Worm (Caenorhabditis elegans): ENCODE measurements around the gene C39F7.5.

The C39F7.5 gene

DNA sequence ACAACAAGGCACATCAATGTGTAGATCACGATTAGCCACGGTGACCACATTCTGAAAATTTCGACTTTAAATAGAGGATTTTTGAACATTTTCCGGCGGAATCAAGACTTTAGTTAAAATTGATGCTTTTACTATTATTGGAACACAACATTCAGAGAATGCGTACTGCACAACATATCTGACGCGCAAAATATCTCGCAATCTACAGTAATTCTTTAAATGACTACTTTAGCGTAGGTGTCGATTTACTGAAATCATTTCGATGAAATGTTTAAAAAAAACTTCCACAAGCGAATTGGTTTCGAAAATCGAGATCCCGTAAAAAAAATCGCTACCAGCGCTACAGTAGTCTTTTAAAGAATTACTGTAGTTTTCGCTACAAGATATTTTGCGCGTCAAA, 44.1 kb upstream of the C39F7.5 start, which contains the start of gene Y50D4A.10:
Y50D4A.10 (minus strand) TSS at position 57 of the 400 bp plus-strand sequence.
- no peak for TF ChIP-seq fkh-10 (GFP tag; optimal IDR thresholded peaks at IDR 0.05)
- TF ChIP-seq nhr-23 (tag; optimal IDR thresholded peaks at IDR 0.05) = no peak
- no peak for TF ChIP-seq mml-1 (tag; optimal IDR thresholded peaks at IDR 0.05)
- no peak for TF ChIP-seq ztf-11 (tag; optimal IDR thresholded peaks at IDR 0.05)
- TF ChIP-seq lin-15B (tag; optimal IDR thresholded peaks at IDR 0.05) = no peak
- TF ChIP-seq nhr-237 (tag; optimal IDR thresholded peaks at IDR 0.05) = no peak
- no peak for TF ChIP-seq egl-27 (tag; optimal IDR thresholded peaks at IDR 0.05)
- TF ChIP-seq unc-62 (GFP tag; optimal IDR thresholded peaks at IDR 0.05) = no peak
- TF ChIP-seq lin-39 (tag; optimal IDR thresholded peaks at IDR 0.05) = no peak

ce11 chrV:1223559-1223958, 41.0 kb upstream of the C39F7.5 start:
- TF ChIP-seq skn-1 (tag; optimal IDR thresholded peaks at IDR 0.05) (no peak), nhr-28 (tag; optimal IDR thresholded peaks at IDR 0.05) (no peak), ZK546.5 (tag; optimal IDR thresholded peaks at IDR 0.05) (no peak), ceh-82 (tag; optimal IDR thresholded peaks at IDR 0.05) (no peak), ztf-4 (tag; optimal IDR thresholded peaks at IDR 0.05) (no peak), nhr-76 (tag; optimal IDR thresholded peaks at IDR 0.05) (no peak), elt-1 (tag; optimal IDR thresholded peaks at IDR 0.05) (no peak), aly-2 (tag; optimal IDR thresholded peaks at IDR 0.05) (no peak), nhr-23 (tag; optimal IDR thresholded peaks at IDR 0.05) (no peak), elt-3 (tag; optimal IDR thresholded peaks at IDR 0.05) (no peak), hmg-11 (tag; optimal IDR thresholded peaks at IDR 0.05) (no peak), nhr-67 (tag; optimal IDR thresholded peaks at IDR 0.05) (no peak), mdl-1 (tag; optimal IDR thresholded peaks at IDR 0.05) (no peak), eor-1 (tag; optimal IDR thresholded peaks at IDR 0.05) (no peak), nfya-1 (tag; optimal IDR thresholded peaks at IDR 0.05; ENCODE audit: insufficient read depth) (no peak), egl-27 (tag; optimal IDR thresholded peaks at IDR 0.05) (no peak), pqm-1 (tag; optimal IDR thresholded peaks at IDR 0.05) (no peak), ceh-16 (tag; optimal IDR thresholded peaks at IDR 0.05) (no peak), ama-1 (optimal IDR thresholded peaks at IDR 0.05) (no peak)

DNA sequence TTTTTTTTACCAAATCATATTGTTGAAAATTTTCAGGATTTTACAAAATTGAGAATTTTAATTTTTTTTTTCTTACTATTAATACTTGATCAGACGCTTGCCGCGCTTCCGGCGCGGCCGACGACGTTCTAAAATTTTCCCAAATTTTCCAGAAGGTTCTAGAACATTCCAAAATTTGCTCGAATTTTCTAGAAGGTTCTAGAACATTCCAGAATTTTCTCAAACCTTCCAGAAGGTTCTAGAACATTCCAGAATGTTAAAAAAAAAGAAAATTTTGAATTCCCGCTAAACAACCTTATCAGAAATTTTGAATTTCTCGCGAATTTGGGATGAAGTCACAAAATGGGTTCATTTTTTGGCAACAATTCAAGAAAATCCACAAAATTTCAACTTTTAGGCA, 38.3 kb upstream of the C39F7.5 start:
- no peak for TF ChIP-seq nhr-28 (tag; optimal IDR thresholded peaks at IDR 0.05)

DNA sequence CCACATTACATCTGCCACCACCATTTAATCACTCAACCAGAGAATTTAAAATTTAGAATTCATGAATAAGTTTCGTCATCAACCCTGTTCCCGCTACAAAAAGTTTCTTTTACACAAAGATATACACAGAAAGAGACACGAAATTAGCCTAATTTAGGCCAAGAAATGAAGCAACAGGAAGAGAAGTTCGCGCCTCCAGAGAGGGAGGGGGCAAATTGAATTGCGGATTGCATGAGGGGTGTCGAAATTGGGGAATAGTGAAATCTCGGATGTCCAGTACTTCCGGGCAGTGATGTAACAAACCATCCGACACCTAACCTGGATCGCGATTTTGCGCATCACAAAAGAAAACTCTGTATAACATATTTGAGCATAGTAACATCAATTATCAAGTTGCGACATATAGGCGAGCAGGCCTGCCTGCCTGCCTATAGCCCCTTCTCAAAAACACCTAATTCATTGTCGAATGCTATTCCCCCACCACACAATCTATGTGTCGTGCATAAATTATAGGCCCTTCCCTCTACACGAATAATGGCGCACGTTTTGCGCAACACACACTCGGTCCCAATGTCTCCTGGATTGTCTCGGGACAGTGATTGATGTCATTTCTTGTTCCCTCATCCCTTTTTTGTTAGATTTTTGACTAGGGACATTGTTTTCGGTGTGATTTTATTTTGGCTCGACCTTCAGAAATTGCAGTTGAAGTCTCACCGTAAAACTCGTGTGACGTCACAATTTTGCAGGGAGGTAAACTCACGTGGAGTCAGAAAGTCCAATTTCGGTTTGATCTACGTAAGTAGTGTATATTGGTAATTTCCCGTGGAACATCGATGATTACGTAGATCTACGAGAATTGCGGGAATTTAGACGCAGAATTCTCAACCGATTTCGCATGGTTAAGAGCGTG, 36.6 kb upstream of the C39F7.5 start:
- peak; percentile 79 for TF ChIP-seq lin-39 (tag; optimal IDR thresholded peaks at IDR 0.05)
- TF ChIP-seq elt-3 (tag; optimal IDR thresholded peaks at IDR 0.05) = no peak

ce11 chrV:1228884-1229662, 35.5 kb upstream of the C39F7.5 start:
- TF ChIP-seq nhr-28 (tag; optimal IDR thresholded peaks at IDR 0.05) (no peak), elt-2 (tag; optimal IDR thresholded peaks at IDR 0.05) (no peak), nhr-76 (tag; optimal IDR thresholded peaks at IDR 0.05) (no peak), lin-39 (tag; optimal IDR thresholded peaks at IDR 0.05) (peak; percentile 67), pha-4 (tag; optimal IDR thresholded peaks at IDR 0.05) (no peak), ceh-16 (tag; optimal IDR thresholded peaks at IDR 0.05) (no peak), R02D3.7 (tag; optimal IDR thresholded peaks at IDR 0.05) (no peak), elt-1 (tag; optimal IDR thresholded peaks at IDR 0.05) (no peak)

DNA sequence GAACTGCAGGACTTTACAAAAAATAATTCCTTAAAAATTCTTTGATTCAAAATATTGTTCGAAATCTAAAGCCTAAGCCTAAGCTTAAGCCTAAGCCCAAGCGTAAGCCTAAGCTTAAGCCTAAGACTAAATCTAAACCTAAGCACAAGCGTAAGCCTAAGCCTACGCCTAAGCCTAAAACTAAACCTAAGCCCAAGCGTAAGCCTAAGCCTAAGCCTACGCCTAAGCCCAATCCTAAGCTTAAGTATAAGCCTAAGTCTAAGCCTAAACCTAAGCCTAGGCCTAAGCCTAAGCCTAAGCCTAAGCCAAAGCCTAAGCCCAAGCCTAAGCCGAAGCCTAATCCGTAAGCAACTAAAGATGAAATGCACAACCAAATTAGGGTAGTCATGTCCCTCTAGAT, 34.0 kb upstream of the C39F7.5 start:
- TF ChIP-seq nhr-11 (tag; optimal IDR thresholded peaks at IDR 0.05) (no peak), ceh-9 (tag; optimal IDR thresholded peaks at IDR 0.05) (no peak), nhr-28 (tag; optimal IDR thresholded peaks at IDR 0.05) (no peak)

Measured in whole organism, L3 larva.